Worm (Caenorhabditis elegans): ENCODE measurements around the gene W02F12.4.

DNA sequence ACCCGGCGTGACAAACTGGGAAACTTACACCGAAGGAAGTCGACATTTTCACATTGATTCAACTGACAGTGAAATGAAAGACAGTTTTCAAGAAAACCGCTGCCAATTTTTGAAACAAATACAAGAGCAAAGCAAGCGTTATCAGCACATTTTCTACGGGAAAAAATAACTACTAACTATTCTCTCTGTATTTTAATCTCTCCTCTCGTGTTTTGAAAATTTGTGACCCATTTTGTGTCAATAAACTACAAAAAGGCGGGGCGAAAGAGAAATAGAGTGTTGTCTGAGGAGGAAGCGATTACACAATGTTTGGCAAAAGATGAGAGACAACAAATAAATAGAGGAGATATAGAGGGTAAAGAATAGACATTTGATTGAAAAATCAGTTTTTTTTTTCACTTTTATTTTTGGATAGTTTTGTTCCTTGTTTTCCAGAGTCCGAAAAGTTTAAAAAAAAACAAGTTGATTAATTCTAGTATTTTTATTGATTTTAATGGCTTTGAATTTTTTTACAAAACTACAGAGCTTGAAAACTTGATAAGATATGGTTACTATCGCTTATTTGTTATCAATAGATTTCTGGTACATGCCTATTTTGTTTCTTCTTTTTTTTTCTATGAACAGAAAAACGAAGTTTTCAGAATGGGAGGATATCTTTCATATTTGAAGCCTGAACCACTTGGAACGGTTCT, 30.4 kb downstream of the W02F12.4 start, which contains the start of gene cest-34:
- no peak for TF ChIP-seq him-1 (tag; optimal IDR thresholded peaks at IDR 0.05)
- TF ChIP-seq W03F9.2 (tag; optimal IDR thresholded peaks at IDR 0.05) = no peak
- TF ChIP-seq dao-5 (tag; optimal IDR thresholded peaks at IDR 0.05) = no peak
